Worm (Caenorhabditis elegans) whole organism, L4/young adult: ENCODE data around the gene pxmp-4.

Source experiments
- W03F9.2 ChIP-seq: fragments of 150-350 bp; optimal IDR thresholded peaks from 2 replicates; lab custom pipeline; 2014; ENCODE audit warnings: missing biosample characterization, missing genetic modification characterization
- dao-5 ChIP-seq: sonication (generic microtip); optimal IDR thresholded peaks from 2 replicates; lab custom pipeline; 2016; ENCODE audit warnings: missing genotype, missing genetic modification characterization, moderate library complexity, missing compliant biosample characterization
- him-1 ChIP-seq: sonication (generic microtip); optimal IDR thresholded peaks from 2 replicates; lab custom pipeline; 2016; ENCODE audit warnings: missing genotype, missing genetic modification reagents, missing genetic modification characterization, missing compliant biosample characterization

pxmp-4 gene

ce11 chrIV:337128-337646 lies at the start of gene pxmp-4:
TSS of gene pxmp-4 (minus strand) at chrIV:337178.
- TF ChIP-seq W03F9.2 (peak; percentile 41), dao-5 (tag; lab: Kevin White, UChicago) (no peak)

- TF ChIP-seq him-1 (no peak), W03F9.2 (no peak), dao-5 (tag; lab: Kevin White, UChicago) (no peak)
Observed at ce11 chrIV:386576-386975, 49.6 kb upstream of the pxmp-4 start, which contains the start of gene T07A9.14. TSS of gene T07A9.14 (plus strand) at chrIV:386699.

DNA sequence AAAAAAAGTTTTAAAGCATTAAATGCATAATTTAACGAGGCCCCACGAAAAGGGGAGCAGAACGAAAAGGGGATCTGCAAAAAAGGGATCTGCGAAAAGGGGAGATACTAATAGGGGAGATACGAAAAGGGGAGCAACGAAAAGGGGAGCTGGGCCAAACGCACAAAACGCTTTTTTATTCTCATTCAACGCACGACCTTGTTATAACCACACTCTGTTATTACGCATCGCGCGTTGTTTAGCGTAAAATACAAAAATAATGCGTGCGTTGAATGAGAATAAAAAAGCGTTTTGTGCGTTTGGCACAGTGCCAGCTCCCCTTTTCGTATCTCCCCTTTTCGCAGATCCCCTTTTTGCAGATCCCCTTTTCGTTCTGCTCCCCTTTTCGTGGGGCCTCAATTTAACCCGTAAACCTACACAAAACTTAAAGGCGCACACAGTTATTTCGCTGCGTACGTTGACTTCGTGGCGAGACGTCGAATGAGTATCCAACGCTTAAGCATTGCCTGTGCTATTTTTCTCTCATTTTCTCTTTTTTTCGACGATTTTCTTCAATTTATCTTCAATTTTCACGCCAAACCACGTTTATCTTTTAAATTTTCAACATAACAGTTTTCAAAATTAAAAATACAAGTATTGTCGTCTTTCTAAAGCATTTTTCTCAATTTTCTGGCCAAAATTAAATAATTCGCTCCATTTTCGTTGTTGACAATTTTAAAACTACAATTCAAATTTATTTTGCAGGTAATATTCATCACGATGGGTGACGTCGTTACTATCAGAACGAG lies 48.4 kb upstream of the pxmp-4 start, which contains the start of gene rps-24:
Gene rps-24 (plus strand): TSS at position 738 of the 788 bp plus-strand sequence.
- TF ChIP-seq W03F9.2 (peak; percentile 87), dao-5 (tag; lab: Kevin White, UChicago) (peak; percentile 48), him-1 (peak; percentile 51)

DNA sequence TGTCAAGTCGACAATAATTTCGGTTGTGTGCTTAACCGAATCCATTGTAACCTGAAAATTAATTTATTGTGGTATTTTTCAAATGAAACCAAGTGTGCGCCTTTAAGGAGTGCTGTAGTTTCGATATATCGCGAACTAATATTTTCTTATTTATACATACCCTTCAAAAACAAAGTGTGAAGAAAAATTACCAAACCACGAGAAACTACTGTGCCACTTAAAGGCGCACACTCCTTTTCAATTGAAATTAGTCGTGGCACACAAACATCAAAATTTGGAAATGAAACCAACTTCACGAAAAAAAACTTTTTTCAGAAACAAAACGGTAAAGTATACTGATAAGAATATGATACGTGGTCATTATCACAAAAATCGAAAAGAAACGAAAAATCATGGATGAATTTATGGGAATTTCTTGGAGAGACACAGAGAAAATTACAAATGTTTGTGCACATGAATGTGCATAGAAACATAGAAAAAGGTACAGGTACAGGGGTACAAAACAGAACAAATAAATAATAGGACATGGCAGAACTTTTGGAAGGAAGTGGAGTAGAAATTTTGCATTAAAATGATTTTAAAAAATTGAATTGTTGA lies 46.3 kb upstream of the pxmp-4 start, which contains the start of gene spl-1:
Gene spl-1 (minus strand): TSS at position 51 of the 597 bp plus-strand sequence.
- TF ChIP-seq W03F9.2 (no peak), him-1 (no peak), dao-5 (tag; lab: Kevin White, UChicago) (no peak)

ce11 chrIV:379605-380004 lies 42.6 kb upstream of the pxmp-4 start:
- no peak for TF ChIP-seq dao-5 (tag; lab: Kevin White, UChicago)
- no peak for TF ChIP-seq him-1
- TF ChIP-seq W03F9.2, result no peak

DNA sequence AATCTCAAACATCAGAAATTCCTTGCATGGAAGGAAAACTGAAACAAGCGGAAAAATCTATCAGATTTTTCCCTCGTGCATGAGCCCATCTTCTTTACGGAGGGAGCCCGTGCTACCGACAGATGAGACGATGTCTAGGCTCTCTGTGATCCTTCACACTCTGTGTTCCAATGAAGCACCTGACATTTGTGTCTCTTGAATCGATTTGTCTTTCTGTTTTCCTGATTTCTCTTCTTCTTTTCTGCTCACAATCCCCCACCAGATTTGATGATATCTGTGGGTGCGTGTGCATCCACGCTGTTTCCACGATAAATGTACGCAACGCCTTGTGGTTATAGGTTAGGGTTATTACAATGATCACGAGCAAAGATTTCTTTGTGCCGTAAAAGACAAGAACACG lies 41.9 kb upstream of the pxmp-4 start:
- TF ChIP-seq him-1 (no peak), dao-5 (tag; lab: Kevin White, UChicago) (no peak), W03F9.2 (no peak)

ce11 chrIV:378367-378766 lies 41.4 kb upstream of the pxmp-4 start:
- TF ChIP-seq W03F9.2, result no peak
- no peak for TF ChIP-seq dao-5 (tag; lab: Kevin White, UChicago)
- no peak for TF ChIP-seq him-1

DNA sequence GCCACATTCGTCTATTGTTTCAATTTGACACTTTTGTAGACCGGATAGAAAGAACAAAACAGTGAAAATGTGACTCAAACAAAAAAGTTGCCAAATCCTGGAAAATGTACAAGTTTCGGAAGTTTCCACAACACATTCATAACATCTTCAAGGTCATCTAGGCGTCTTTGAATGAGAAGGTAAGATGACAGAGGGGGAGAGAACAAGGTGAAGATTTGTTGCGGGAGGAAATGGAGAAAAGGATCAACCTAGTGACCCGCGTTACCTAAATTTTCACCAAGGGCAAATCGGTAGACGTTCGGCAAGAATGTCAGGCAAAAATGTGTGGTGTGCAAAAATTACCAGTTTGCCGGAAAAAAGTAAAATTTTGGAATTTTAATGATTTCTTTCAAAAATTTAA lies 40.8 kb upstream of the pxmp-4 start:
- TF ChIP-seq him-1 (no peak), W03F9.2 (no peak), dao-5 (tag; lab: Kevin White, UChicago) (no peak)

DNA sequence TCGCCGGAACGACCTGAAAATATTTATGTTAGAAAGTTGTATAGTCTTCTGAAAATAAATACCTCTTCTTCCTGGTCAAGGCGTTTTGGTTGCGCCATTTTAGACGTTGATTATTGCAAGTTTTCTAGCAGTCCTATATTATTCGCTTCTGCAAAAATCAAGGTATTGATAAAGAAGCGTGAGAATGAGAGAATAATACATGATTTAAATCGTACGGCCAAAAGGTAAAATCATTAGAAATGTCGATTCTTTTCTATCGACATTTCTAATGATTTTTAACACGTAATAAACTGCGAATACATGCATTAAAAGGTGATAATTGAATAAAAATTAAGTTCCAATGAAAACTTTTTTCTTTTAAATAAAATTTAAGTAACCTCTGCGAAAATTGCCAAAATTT lies 38.9 kb upstream of the pxmp-4 start, which contains the start of gene fln-1:
Gene fln-1 (minus strand): TSS at position 101 of the 400 bp plus-strand sequence.
- no peak for TF ChIP-seq W03F9.2
- no peak for TF ChIP-seq dao-5 (tag; lab: Kevin White, UChicago)
- TF ChIP-seq him-1, result no peak

DNA sequence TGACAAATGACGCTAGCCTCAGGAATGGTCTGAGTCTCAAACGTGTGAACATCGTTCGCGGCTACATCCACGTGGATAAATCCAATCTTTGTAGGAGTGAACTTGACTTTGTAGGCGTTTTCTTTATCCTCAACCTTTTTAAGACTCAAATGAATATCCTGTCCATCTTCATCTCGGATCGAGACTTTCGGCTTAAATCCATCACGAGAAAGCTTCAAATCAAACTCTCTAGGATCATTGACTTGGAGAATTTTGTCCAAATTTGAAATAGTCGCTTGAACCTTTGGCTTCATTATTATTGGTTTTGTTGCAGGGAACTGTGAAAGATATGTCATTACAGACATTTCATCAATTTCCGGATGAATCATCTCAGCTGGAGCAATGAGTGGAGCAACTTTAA lies 37.0 kb upstream of the pxmp-4 start:
- TF ChIP-seq dao-5 (tag; lab: Kevin White, UChicago) (no peak), him-1 (no peak), W03F9.2 (no peak)

ce11 chrIV:372146-372789 lies 35.3 kb upstream of the pxmp-4 start:
- no peak for TF ChIP-seq W03F9.2
- TF ChIP-seq dao-5 (tag; lab: Kevin White, UChicago), result no peak
- TF ChIP-seq him-1, result no peak

DNA sequence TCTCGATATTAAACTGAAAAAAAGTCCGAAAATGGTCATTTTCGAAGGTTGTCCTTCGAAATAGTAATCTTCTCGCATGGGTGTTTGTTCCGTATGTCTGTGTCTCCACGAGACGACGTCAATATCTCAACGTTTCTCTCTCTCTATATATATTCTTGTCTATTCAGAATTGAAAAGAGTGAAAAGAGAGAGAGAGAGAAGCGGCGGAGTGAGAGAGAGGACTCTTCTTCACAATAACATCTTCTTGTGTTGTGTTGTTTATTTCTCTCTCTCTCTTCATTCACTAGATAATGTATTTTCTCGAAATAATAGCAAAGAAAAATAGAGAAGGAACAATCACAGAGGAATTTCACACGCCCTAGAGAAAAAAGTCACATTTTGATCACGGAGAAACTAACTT lies 29.4 kb upstream of the pxmp-4 start:
- TF ChIP-seq dao-5 (tag; lab: Kevin White, UChicago), result no peak
- no peak for TF ChIP-seq W03F9.2
- TF ChIP-seq him-1, result no peak

DNA sequence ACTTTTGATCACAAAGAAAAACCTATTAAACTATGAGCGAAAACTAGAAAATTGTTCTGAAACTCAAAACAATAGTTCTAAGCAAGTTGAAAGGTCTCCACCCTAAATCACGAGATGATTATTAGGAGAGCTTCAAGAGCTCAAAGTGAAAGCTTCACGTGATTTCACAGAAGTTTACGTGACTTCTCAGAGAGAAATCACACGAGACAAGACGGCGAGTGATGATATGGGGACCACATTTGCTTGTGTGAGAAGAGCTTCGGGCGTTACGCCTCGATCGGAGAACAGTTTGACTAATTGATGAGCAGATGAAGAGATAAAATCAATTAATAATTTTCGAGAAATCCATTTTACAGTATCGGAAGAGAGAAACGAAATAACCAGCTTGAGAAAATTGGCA lies 28.0 kb upstream of the pxmp-4 start:
- no peak for TF ChIP-seq dao-5 (tag; lab: Kevin White, UChicago)
- no peak for TF ChIP-seq him-1
- TF ChIP-seq W03F9.2, result no peak

DNA sequence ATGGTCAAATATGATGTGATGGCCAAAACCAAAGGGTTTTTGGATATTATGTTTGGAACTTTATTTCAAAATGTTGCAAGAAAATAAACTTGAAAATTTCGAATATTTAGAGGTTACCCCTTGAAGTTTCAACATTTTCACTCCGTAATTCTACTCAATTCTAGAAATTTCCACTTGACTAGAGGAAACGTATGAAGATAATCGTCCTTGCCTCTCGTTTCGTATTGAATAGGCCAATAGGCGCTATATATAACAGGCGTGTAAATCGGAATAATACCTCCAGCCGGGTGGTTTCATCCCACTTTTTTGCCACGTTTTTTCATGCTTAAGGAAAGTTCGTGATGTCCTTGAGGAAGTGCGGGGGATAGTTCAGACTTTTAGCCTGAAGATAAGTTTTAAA lies 6.3 kb upstream of the pxmp-4 start:
- no peak for TF ChIP-seq dao-5 (tag; lab: Kevin White, UChicago)
- TF ChIP-seq W03F9.2, result no peak
- TF ChIP-seq him-1, result no peak
